Worm (Caenorhabditis elegans) whole organism, L2 larva: ENCODE data around the gene sptl-2.

ENCODE experiments used
- aly-2 ChIP-seq: fragments of 150-350 bp; optimal IDR thresholded peaks from 2 replicates; lab custom pipeline; 2014; ENCODE audit warnings: missing biosample characterization, missing genetic modification characterization
- nhr-25 ChIP-seq: fragments of 150-350 bp; sonication (generic microtip); optimal IDR thresholded peaks from 3 replicates; lab custom pipeline; 2014; ENCODE audit warnings: missing biosample characterization, missing genetic modification characterization
- skn-1 ChIP-seq: sonication (generic microtip); optimal IDR thresholded peaks from 2 replicates; lab custom pipeline; 2017; ENCODE audit warnings: missing biosample characterization, missing genetic modification characterization

DNA sequence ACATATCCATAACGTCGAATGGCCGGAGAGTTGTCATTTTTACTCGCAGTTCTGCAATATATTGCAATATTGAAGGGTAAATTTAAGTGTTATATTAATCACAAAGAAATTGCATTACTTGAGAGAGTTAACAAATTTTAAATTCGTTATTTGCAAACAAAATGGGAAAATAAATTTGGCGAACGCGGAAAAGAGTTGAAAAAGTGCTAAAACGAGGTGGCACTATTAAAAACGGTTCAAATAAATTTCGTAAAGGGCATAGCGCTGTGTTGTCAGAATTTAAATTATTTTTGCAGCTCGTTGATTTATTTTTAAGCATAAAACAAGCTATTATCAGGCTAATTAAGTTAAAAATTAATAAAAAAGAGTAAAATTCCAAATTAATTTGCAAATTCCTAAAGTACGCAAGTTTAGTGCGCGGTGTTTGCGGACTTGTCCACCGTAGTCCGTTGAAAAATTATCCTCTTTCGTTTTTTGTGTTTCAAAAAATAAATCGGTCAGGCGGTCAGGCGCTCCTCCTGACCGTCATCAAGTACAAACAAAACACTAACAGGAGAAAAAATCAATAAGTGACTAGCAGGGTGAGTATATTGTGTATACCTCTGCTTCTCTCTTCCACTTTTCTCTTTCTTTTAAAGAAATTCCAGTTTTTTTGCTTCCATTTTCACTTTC lies 33.5 kb upstream of the sptl-2 start, which contains the start of the genes natb-1 and abhd-12:
- TF ChIP-seq aly-2 (tag; lab: Kevin White, UChicago), result no peak
- peak; percentile 30 for TF ChIP-seq nhr-25 (tag; lab: Kevin White, UChicago)
- no peak for TF ChIP-seq skn-1 (tag; lab: Kevin White, UChicago)
